Fruit fly (Drosophila melanogaster) whole organism, embryonic: ENCODE measurements around the gene bun.

Experiments
- ATbp ChIP-seq: fragments of 200-800 bp; sonication (Bioruptor generic); optimal IDR thresholded peaks from 2 replicates; lab custom pipeline; 2017; ENCODE audit warnings: missing biosample characterization, mild to moderate bottlenecking, missing genetic modification characterization, missing genetic modification reagents
- CG11247 ChIP-seq: fragments of 200-800 bp; sonication (Bioruptor generic); IDR thresholded peaks from 2 replicates; pipeline ENCODE4 v1.3.6; 2022; ENCODE audit warnings: missing biosample characterization, missing genetic modification characterization
- CG11456 ChIP-seq: fragments of 200-800 bp; sonication (Bioruptor generic); IDR thresholded peaks from 3 replicates; pipeline ENCODE4 v1.3.6; 2022; ENCODE audit warnings: missing biosample characterization, missing genetic modification characterization
- CG1233 ChIP-seq: fragments of 200-800 bp; sonication (Bioruptor generic); optimal IDR thresholded peaks from 4 replicates; lab custom pipeline; 2018; ENCODE audit warnings: missing biosample characterization, mild to moderate bottlenecking, missing genetic modification characterization
- CG15601 ChIP-seq: fragments of 200-800 bp; sonication (Bioruptor generic); optimal IDR thresholded peaks from 3 replicates; lab custom pipeline; 2019; ENCODE audit warnings: missing biosample characterization, mild to moderate bottlenecking, missing genetic modification characterization, moderate library complexity
- CG18011 ChIP-seq: fragments of 200-800 bp; sonication (Bioruptor generic); optimal IDR thresholded peaks from 2 replicates; lab custom pipeline; 2017; ENCODE audit warnings: missing biosample characterization, missing genetic modification characterization, mild to moderate bottlenecking, moderate library complexity, missing genotype
- CG2889 ChIP-seq: fragments of 200-800 bp; sonication (Bioruptor generic); IDR thresholded peaks from 3 replicates; pipeline ENCODE4 v1.3.6; 2022; ENCODE audit warnings: missing biosample characterization, missing genetic modification characterization
- CG3847 ChIP-seq: fragments of 200-800 bp; sonication (Bioruptor generic); IDR thresholded peaks from 2 replicates; pipeline ENCODE4 v1.3.6; 2022; ENCODE audit warnings: missing biosample characterization, missing genetic modification characterization
- CG4360 ChIP-seq: fragments of 200-800 bp; sonication (Bioruptor generic); IDR thresholded peaks from 2 replicates; pipeline ENCODE4 v1.3.6; 2022; ENCODE audit warnings: missing biosample characterization, missing genetic modification characterization
- CG6175 ChIP-seq: fragments of 200-800 bp; sonication (Bioruptor generic); IDR thresholded peaks from 3 replicates; pipeline ENCODE4 v1.3.6; 2022; ENCODE audit warnings: missing biosample characterization, missing genetic modification characterization
- CG8089 ChIP-seq: fragments of 200-800 bp; sonication (Bioruptor generic); optimal IDR thresholded peaks from 3 replicates; lab custom pipeline; 2016; ENCODE audit warnings: missing biosample characterization, missing genetic modification characterization
- CG9817 ChIP-seq: fragments of 200-800 bp; sonication (Bioruptor generic); optimal IDR thresholded peaks from 2 replicates; lab custom pipeline; 2018; ENCODE audit warnings: missing biosample characterization, mild to moderate bottlenecking, missing genetic modification characterization, moderate library complexity
- Dad ChIP-seq: fragments of 200-800 bp; sonication (Bioruptor generic); optimal IDR thresholded peaks from 3 replicates; lab custom pipeline; 2016; ENCODE audit warnings: missing biosample characterization, missing genetic modification characterization
- Deaf1 ChIP-seq: fragments of 200-800 bp; optimal IDR thresholded peaks from 3 replicates; lab custom pipeline; 2019; ENCODE audit warnings: missing biosample characterization, mild to moderate bottlenecking, missing genetic modification characterization, moderate library complexity
- Dp ChIP-seq: fragments of 200-800 bp; sonication (Bioruptor generic); optimal IDR thresholded peaks from 2 replicates; lab custom pipeline; 2018; ENCODE audit warnings: missing biosample characterization, mild to moderate bottlenecking, missing genetic modification characterization, moderate library complexity
- ERR ChIP-seq: fragments of 200-800 bp; sonication (Bioruptor generic); optimal IDR thresholded peaks from 2 replicates; lab custom pipeline; 2016; ENCODE audit warnings: missing biosample characterization, missing genetic modification characterization
- Ets97D ChIP-seq: fragments of 200-800 bp; sonication (Bioruptor generic); optimal IDR thresholded peaks from 3 replicates; lab custom pipeline; 2016; ENCODE audit warnings: missing biosample characterization, missing genetic modification characterization
- Hey ChIP-seq: fragments of 200-800 bp; sonication (Bioruptor generic); optimal IDR thresholded peaks from 3 replicates; lab custom pipeline; 2018; ENCODE audit warnings: missing biosample characterization, mild to moderate bottlenecking, missing genetic modification characterization
- Hmr ChIP-seq: fragments of 200-800 bp; sonication (Bioruptor generic); optimal IDR thresholded peaks from 3 replicates; lab custom pipeline; 2017; ENCODE audit warnings: mild to moderate bottlenecking, missing biosample characterization, missing genetic modification reagents, missing genetic modification characterization
- Hsf ChIP-seq: fragments of 200-800 bp; sonication (Bioruptor generic); optimal IDR thresholded peaks from 3 replicates; lab custom pipeline; 2016; ENCODE audit warnings: missing biosample characterization, missing genetic modification characterization
- Lhr ChIP-seq: fragments of 200-800 bp; sonication (Bioruptor generic); optimal IDR thresholded peaks from 3 replicates; lab custom pipeline; 2017; ENCODE audit warnings: mild to moderate bottlenecking, missing biosample characterization, missing genetic modification reagents, missing genetic modification characterization
- Myb ChIP-seq: fragments of 200-800 bp; sonication (Bioruptor generic); optimal IDR thresholded peaks from 2 replicates; lab custom pipeline; 2016; ENCODE audit warnings: missing biosample characterization, missing genetic modification characterization
- caup ChIP-seq: fragments of 200-800 bp; sonication (Bioruptor generic); optimal IDR thresholded peaks from 3 replicates; lab custom pipeline; 2017; ENCODE audit warnings: missing biosample characterization, mild to moderate bottlenecking, missing genetic modification characterization, moderate library complexity; ENCODE audit not compliant: severe bottlenecking
- crol ChIP-seq: fragments of 200-800 bp; sonication (Bioruptor generic); IDR thresholded peaks from 2 replicates; pipeline ENCODE4 v1.3.6; 2022; ENCODE audit warnings: missing biosample characterization, missing genetic modification characterization
- dmrt11E ChIP-seq: fragments of 200-800 bp; sonication (Bioruptor generic); optimal IDR thresholded peaks from 3 replicates; lab custom pipeline; 2018; ENCODE audit warnings: missing biosample characterization, mild to moderate bottlenecking, missing genetic modification characterization, moderate library complexity
- en ChIP-seq: fragments of 200-800 bp; sonication (Bioruptor generic); optimal IDR thresholded peaks from 2 replicates; lab custom pipeline; 2016; ENCODE audit warnings: missing biosample characterization, missing genetic modification characterization
- fd102C ChIP-seq: fragments of 200-800 bp; sonication (Bioruptor generic); optimal IDR thresholded peaks from 2 replicates; lab custom pipeline; 2018; ENCODE audit warnings: missing biosample characterization, mild to moderate bottlenecking, missing genetic modification characterization, moderate library complexity
- fd64A ChIP-seq: fragments of 200-800 bp; sonication (Bioruptor generic); optimal IDR thresholded peaks from 3 replicates; lab custom pipeline; 2018; ENCODE audit warnings: missing biosample characterization, mild to moderate bottlenecking, missing genetic modification characterization
- fru ChIP-seq: fragments of >200 bp; optimal IDR thresholded peaks from 2 replicates; lab custom pipeline; 2017
- gcm ChIP-seq: fragments of 200-800 bp; sonication (Bioruptor generic); optimal IDR thresholded peaks from 2 replicates; lab custom pipeline; 2019; ENCODE audit warnings: missing biosample characterization, mild to moderate bottlenecking, missing genetic modification characterization, moderate library complexity
- gcm2 ChIP-seq: fragments of 200-800 bp; sonication (Bioruptor generic); optimal IDR thresholded peaks from 2 replicates; lab custom pipeline; 2016; ENCODE audit warnings: missing biosample characterization, missing genetic modification characterization
- gt ChIP-seq: fragments of 200-800 bp; sonication (Bioruptor generic); IDR thresholded peaks from 2 replicates; pipeline ENCODE4 v1.3.6; 2022; ENCODE audit warnings: missing biosample characterization, missing genetic modification characterization
- hb ChIP-seq: fragments of 200-800 bp; sonication (Bioruptor generic); IDR thresholded peaks from 3 replicates; pipeline ENCODE4 v1.3.6; 2022; ENCODE audit warnings: missing biosample characterization, missing genetic modification characterization; ENCODE audit not compliant: partially characterized antibody
- hth ChIP-seq: fragments of >200 bp; optimal IDR thresholded peaks from 2 replicates; lab custom pipeline; 2017; ENCODE audit warnings: inconsistent platforms
- knrl ChIP-seq: fragments of 200-800 bp; sonication (Bioruptor generic); IDR thresholded peaks from 3 replicates; pipeline ENCODE4 v1.3.6; 2022; ENCODE audit warnings: missing biosample characterization, missing genetic modification characterization; ENCODE audit not compliant: partially characterized antibody
- psq ChIP-seq: fragments of 200-800 bp; sonication (Bioruptor generic); optimal IDR thresholded peaks from 2 replicates; lab custom pipeline; 2017; ENCODE audit warnings: missing biosample characterization, missing genetic modification characterization
- repo ChIP-seq: fragments of 200-800 bp; sonication (Bioruptor generic); optimal IDR thresholded peaks from 2 replicates; lab custom pipeline; 2016; ENCODE audit warnings: missing biosample characterization, missing genetic modification characterization
- row ChIP-seq: fragments of 200-800 bp; sonication (Bioruptor generic); IDR thresholded peaks from 3 replicates; pipeline ENCODE4 v1.3.6; 2022; ENCODE audit warnings: missing biosample characterization, missing genetic modification characterization
- scrt ChIP-seq: fragments of 200-800 bp; sonication (Bioruptor generic); optimal IDR thresholded peaks from 2 replicates; lab custom pipeline; 2018; ENCODE audit warnings: missing biosample characterization, mild to moderate bottlenecking, missing genetic modification characterization, moderate library complexity
- sd ChIP-seq: fragments of 200-800 bp; sonication (Bioruptor generic); optimal IDR thresholded peaks from 3 replicates; lab custom pipeline; 2018; ENCODE audit warnings: missing biosample characterization, mild to moderate bottlenecking, missing genetic modification characterization, moderate library complexity
- sens-2 ChIP-seq: fragments of 200-800 bp; sonication (Bioruptor generic); IDR thresholded peaks from 2 replicates; pipeline ENCODE4 v1.3.6; 2022; ENCODE audit warnings: missing biosample characterization, missing genetic modification characterization
- sna ChIP-seq: fragments of 200-800 bp; sonication (Bioruptor generic); IDR thresholded peaks from 2 replicates; pipeline ENCODE4 v1.3.6; 2022; ENCODE audit warnings: missing biosample characterization, missing genetic modification characterization; ENCODE audit not compliant: partially characterized antibody
- sr ChIP-seq: fragments of 200-800 bp; sonication (Bioruptor generic); IDR thresholded peaks from 3 replicates; pipeline ENCODE4 v1.3.6; 2022; ENCODE audit warnings: missing biosample characterization, missing genetic modification characterization
- stwl ChIP-seq: fragments of 200-800 bp; sonication (Bioruptor generic); optimal IDR thresholded peaks from 3 replicates; lab custom pipeline; 2018; ENCODE audit warnings: missing biosample characterization, mild to moderate bottlenecking, missing genetic modification characterization, moderate library complexity
- tup ChIP-seq: fragments of 200-800 bp; sonication (Bioruptor generic); optimal IDR thresholded peaks from 2 replicates; lab custom pipeline; 2016; ENCODE audit warnings: missing biosample characterization, mild to moderate bottlenecking, missing genetic modification characterization, moderate library complexity
- usp ChIP-seq: fragments of >200 bp; optimal IDR thresholded peaks from 2 replicates; lab custom pipeline; 2017; ENCODE audit warnings: missing biosample characterization, missing genetic modification characterization
- wek ChIP-seq: fragments of 200-800 bp; sonication (Bioruptor generic); optimal IDR thresholded peaks from 3 replicates; lab custom pipeline; 2018; ENCODE audit warnings: missing biosample characterization, mild to moderate bottlenecking, missing genetic modification characterization, moderate library complexity
- zen ChIP-seq: fragments of 200-800 bp; sonication (Bioruptor generic); optimal IDR thresholded peaks from 3 replicates; lab custom pipeline; 2018; ENCODE audit warnings: missing biosample characterization, mild to moderate bottlenecking, missing genetic modification characterization, moderate library complexity

Gene bun

DNA sequence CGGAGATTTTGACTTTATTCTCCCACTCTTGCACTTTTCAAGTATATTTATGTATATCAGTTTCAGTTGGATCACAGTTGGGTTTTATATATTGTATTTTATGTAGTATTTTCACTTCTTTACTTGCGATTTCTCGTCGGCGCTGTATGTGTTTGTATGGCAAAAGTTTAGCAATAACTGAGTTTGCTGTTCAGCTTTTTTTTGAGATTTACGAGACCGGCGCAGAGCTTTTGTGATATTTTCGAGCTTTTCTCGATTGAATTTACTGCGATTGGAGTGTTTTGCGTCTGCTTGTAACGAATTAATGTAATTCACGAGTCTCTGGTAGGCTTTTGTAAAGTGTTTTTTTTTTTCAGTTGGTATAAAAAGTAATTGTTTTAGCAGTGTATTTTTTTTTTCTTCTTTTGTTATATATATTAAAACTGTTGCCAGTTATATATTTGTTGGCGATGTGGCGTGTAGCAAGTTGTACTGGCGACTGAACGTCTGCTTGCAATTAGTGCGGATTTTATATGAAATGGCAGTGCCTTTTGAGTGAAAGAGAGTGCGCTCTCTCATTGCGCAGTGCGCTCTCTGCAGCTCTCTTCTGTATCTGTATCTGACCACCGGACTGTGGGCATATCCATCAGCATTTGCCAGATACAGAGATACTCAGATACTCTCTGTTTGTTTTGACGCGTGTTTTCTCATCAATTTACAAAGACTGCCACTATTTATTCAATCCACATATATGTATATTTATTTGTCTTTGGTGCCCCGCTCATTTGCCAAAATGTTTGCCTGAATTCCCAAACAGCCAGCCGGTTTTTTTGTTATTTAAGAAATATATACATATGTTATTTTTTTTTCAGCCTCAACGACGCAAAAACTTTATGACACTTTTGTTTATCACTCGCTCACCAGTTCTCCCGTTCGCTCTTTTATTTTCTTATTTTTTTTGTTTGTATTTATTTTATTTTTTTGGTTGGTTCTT lies 85.4 kb downstream of the bun start (continued):
- TF ChIP-seq CG6175 (0 out of 3 replicates have a peak, but pooled peaks have one; percentile 46), dmrt11E (tag; lab: Kevin White, UChicago) (peak; percentile 20), Ets97D (GFP tag; lab: Kevin White, UChicago) (no peak), sna (GFP tag; lab: Robert Waterston, UW) (no peak), ERR (GFP tag; lab: Kevin White, UChicago) (no peak), repo (GFP tag; lab: Kevin White, UChicago) (no peak), ATbp (peak; percentile 65), Deaf1 (tag; lab: Kevin White, UChicago) (peak; percentile 21), fd102C (peak; percentile 72), caup (GFP tag; lab: Kevin White, UChicago) (peak; percentile 85), CG8089 (GFP tag; lab: Kevin White, UChicago) (no peak), CG9817 (tag; lab: Kevin White, UChicago) (peak; percentile 16), wek (peak; percentile 86), fru (lab: Kevin White, UChicago) (no peak), hb (GFP tag; lab: Robert Waterston, UW) (no peak), row (GFP tag; lab: Robert Waterston, UW) (0 out of 3 replicates have a peak, but pooled peaks have one; percentile 22), scrt (GFP tag; lab: Kevin White, UChicago) (peak; percentile 74), stwl (tag; lab: Kevin White, UChicago) (peak; percentile 11), CG2889 (GFP tag; lab: Robert Waterston, UW) (no peak), fd64A (peak; percentile 72), sd (tag; lab: Kevin White, UChicago) (peak; percentile 95), Hmr (GFP tag; lab: Kevin White, UChicago) (peak; percentile 90), sr (peak; percentile 18; the same call in 2 of the 3 replicates), hth (lab: Kevin White, UChicago) (no peak), psq (GFP tag; lab: Kevin White, UChicago) (no peak), CG11247 (peak; percentile 15; the same call in 1 of the 2 replicates), knrl (GFP tag; lab: Robert Waterston, UW) (no peak), en (no peak), tup (peak; percentile 13), crol (GFP tag; lab: Robert Waterston, UW) (no peak), sens-2 (GFP tag; lab: Robert Waterston, UW) (no peak), CG11456 (GFP tag; lab: Robert Waterston, UW) (peak; percentile 61; the same call in 1 of the 3 replicates), Lhr (GFP tag; lab: Kevin White, UChicago) (no peak), Dad (no peak), CG3847 (GFP tag; lab: Robert Waterston, UW) (0 out of 2 replicates have a peak, but pooled peaks have one; percentile 15), CG18011 (GFP tag; lab: Kevin White, UChicago) (peak; percentile 88), CG4360 (peak; percentile 32; the same call in 1 of the 2 replicates), Dp (GFP tag; lab: Kevin White, UChicago) (no peak), gcm2 (GFP tag; lab: Kevin White, UChicago) (no peak), gcm (peak; percentile 65), Hey (tag; lab: Kevin White, UChicago) (peak; percentile 73), Hsf (GFP tag; lab: Kevin White, UChicago) (no peak), usp (GFP tag; lab: Kevin White, UChicago) (no peak), Myb (GFP tag; lab: Kevin White, UChicago) (no peak), CG15601 (tag; lab: Kevin White, UChicago) (peak; percentile 20), zen (tag; lab: Kevin White, UChicago) (peak; percentile 76), gt (GFP tag; lab: Robert Waterston, UW) (no peak), CG1233 (peak; percentile 70)
